Fruit fly (Drosophila melanogaster) whole organism, embryonic: ENCODE data around the gene CG13001.

Source experiments
- Adf1 ChIP-seq: fragments of 200-800 bp; sonication (Bioruptor generic); IDR thresholded peaks from 2 replicates; pipeline ENCODE4 v1.3.6; 2022; ENCODE audit warnings: missing biosample characterization, missing genetic modification characterization
- B-H1 ChIP-seq: fragments of 200-800 bp; sonication (Bioruptor generic); IDR thresholded peaks from 3 replicates; pipeline ENCODE4 v1.3.6; 2022; ENCODE audit warnings: missing biosample characterization, missing genetic modification characterization
- B-H2 ChIP-seq: fragments of 200-800 bp; sonication (Bioruptor generic); optimal IDR thresholded peaks from 2 replicates; lab custom pipeline; 2018; ENCODE audit warnings: missing biosample characterization, mild to moderate bottlenecking, missing genetic modification characterization
- Blimp-1 ChIP-seq: fragments of 200-800 bp; sonication (Bioruptor generic); optimal IDR thresholded peaks from 3 replicates; lab custom pipeline; 2018; ENCODE audit warnings: missing biosample characterization, missing genetic modification characterization, mild to moderate bottlenecking, moderate library complexity, missing genetic modification reagents
- C15 ChIP-seq: fragments of 200-800 bp; sonication (Bioruptor generic); IDR thresholded peaks from 3 replicates; pipeline ENCODE4 v1.3.6; 2022; ENCODE audit warnings: missing biosample characterization, missing genetic modification characterization
- CG11085 ChIP-seq: fragments of 200-800 bp; sonication (Bioruptor generic); IDR thresholded peaks from 2 replicates; pipeline ENCODE4 v1.3.6; 2022; ENCODE audit warnings: missing biosample characterization, missing genetic modification characterization
- CG12155 ChIP-seq: fragments of 200-800 bp; sonication (Bioruptor generic); optimal IDR thresholded peaks from 3 replicates; lab custom pipeline; 2016; ENCODE audit warnings: missing biosample characterization, missing genetic modification characterization
- CG14965 ChIP-seq: fragments of 200-800 bp; sonication (Bioruptor generic); optimal IDR thresholded peaks from 2 replicates; lab custom pipeline; 2016; ENCODE audit warnings: missing biosample characterization, missing genetic modification characterization, borderline replicate concordance
- CG15696 ChIP-seq: fragments of 200-800 bp; sonication (Bioruptor generic); optimal IDR thresholded peaks from 2 replicates; lab custom pipeline; 2019; ENCODE audit warnings: missing biosample characterization, mild to moderate bottlenecking, missing genetic modification characterization, moderate library complexity
- CG16863 ChIP-seq: fragments of 200-800 bp; sonication (Bioruptor generic); optimal IDR thresholded peaks from 3 replicates; lab custom pipeline; 2016; ENCODE audit warnings: missing biosample characterization, missing genetic modification characterization
- CG2129 ChIP-seq: fragments of 200-800 bp; sonication (Bioruptor generic); IDR thresholded peaks from 2 replicates; pipeline ENCODE4 v1.3.6; 2022; ENCODE audit warnings: missing biosample characterization, missing genetic modification characterization; ENCODE audit not compliant: partially characterized antibody
- CG30403 ChIP-seq: fragments of 200-800 bp; sonication (Bioruptor generic); optimal IDR thresholded peaks from 3 replicates; lab custom pipeline; 2016; ENCODE audit warnings: missing biosample characterization, missing genetic modification characterization
- CG33213 ChIP-seq: fragments of 200-800 bp; sonication (Bioruptor generic); optimal IDR thresholded peaks from 3 replicates; lab custom pipeline; 2016; ENCODE audit warnings: missing biosample characterization, missing genetic modification characterization
- CG8290 ChIP-seq, 3 experiments: fragments of 200-800 bp; sonication (Bioruptor generic); optimal IDR thresholded peaks; 2 replicates each; lab custom pipeline; 2016 to 2019; ENCODE audit warnings: missing biosample characterization in 3 of 3, missing genetic modification characterization in 3 of 3, mild to moderate bottlenecking in 2 of 3, moderate library complexity in 1 of 3
- CG8765 ChIP-seq: fragments of 200-800 bp; sonication (Bioruptor generic); IDR thresholded peaks from 2 replicates; pipeline ENCODE4 v1.3.6; 2022; ENCODE audit warnings: missing biosample characterization, missing genetic modification characterization
- Dp ChIP-seq: fragments of 200-800 bp; sonication (Bioruptor generic); optimal IDR thresholded peaks from 2 replicates; lab custom pipeline; 2018; ENCODE audit warnings: missing biosample characterization, mild to moderate bottlenecking, missing genetic modification characterization, moderate library complexity
- HmgD ChIP-seq: fragments of 200-800 bp; sonication (Bioruptor generic); optimal IDR thresholded peaks from 3 replicates; lab custom pipeline; 2016; ENCODE audit warnings: missing biosample characterization, missing genetic modification characterization
- HmgZ ChIP-seq: fragments of 200-800 bp; sonication (Bioruptor generic); optimal IDR thresholded peaks from 2 replicates; lab custom pipeline; 2018; ENCODE audit warnings: missing biosample characterization, mild to moderate bottlenecking, missing genetic modification characterization
- Hmx ChIP-seq: fragments of 200-800 bp; sonication (Bioruptor generic); optimal IDR thresholded peaks from 2 replicates; lab custom pipeline; 2016; ENCODE audit warnings: missing biosample characterization, missing genetic modification characterization
- Lhr ChIP-seq: fragments of 200-800 bp; sonication (Bioruptor generic); optimal IDR thresholded peaks from 3 replicates; lab custom pipeline; 2017; ENCODE audit warnings: mild to moderate bottlenecking, missing biosample characterization, missing genetic modification reagents, missing genetic modification characterization
- MESR4 ChIP-seq: fragments of 200-800 bp; sonication (Bioruptor generic); optimal IDR thresholded peaks from 2 replicates; lab custom pipeline; 2018; ENCODE audit warnings: missing biosample characterization, mild to moderate bottlenecking, missing genetic modification characterization, moderate library complexity
- Myb ChIP-seq: fragments of 200-800 bp; sonication (Bioruptor generic); optimal IDR thresholded peaks from 2 replicates; lab custom pipeline; 2016; ENCODE audit warnings: missing biosample characterization, missing genetic modification characterization
- Rx ChIP-seq: fragments of 200-800 bp; sonication (Bioruptor generic); IDR thresholded peaks from 2 replicates; pipeline ENCODE4 v1.3.6; 2022; ENCODE audit warnings: missing biosample characterization, missing genetic modification characterization
- Xrp1 ChIP-seq: fragments of 200-800 bp; sonication (Bioruptor generic); IDR thresholded peaks from 2 replicates; pipeline ENCODE4 v1.3.6; 2022; ENCODE audit warnings: missing biosample characterization, missing genetic modification characterization
- bcd ChIP-seq: fragments of 200-800 bp; sonication (Bioruptor generic); optimal IDR thresholded peaks from 2 replicates; lab custom pipeline; 2017; ENCODE audit warnings: missing biosample characterization, mild to moderate bottlenecking, missing genetic modification characterization
- dmrt99B ChIP-seq: fragments of 200-800 bp; sonication (Bioruptor generic); optimal IDR thresholded peaks from 2 replicates; lab custom pipeline; 2018; ENCODE audit warnings: missing biosample characterization, mild to moderate bottlenecking, missing genetic modification characterization, moderate library complexity
- gem ChIP-seq: fragments of 200-800 bp; sonication (Bioruptor generic); optimal IDR thresholded peaks from 2 replicates; lab custom pipeline; 2019; ENCODE audit warnings: missing biosample characterization, mild to moderate bottlenecking, missing genetic modification characterization, moderate library complexity
- lola ChIP-seq, 3 experiments: fragments of >200 bp in 2 of 3; fragments of 200-800 bp in 1 of 3; sonication (Bioruptor generic) in 1 of 3; optimal IDR thresholded peaks; 2 replicates each; lab custom pipeline; 2017 to 2019; ENCODE audit warnings: missing biosample characterization in 3 of 3, missing genetic modification characterization in 3 of 3, mild to moderate bottlenecking in 1 of 3, moderate library complexity in 1 of 3
- odd ChIP-seq: fragments of 200-800 bp; sonication (Bioruptor generic); optimal IDR thresholded peaks from 2 replicates; lab custom pipeline; 2017; ENCODE audit warnings: missing biosample characterization, mild to moderate bottlenecking, missing genetic modification characterization
- pan ChIP-seq, 4 experiments: fragments of >200 bp in 3 of 4; fragments of 200-800 bp in 1 of 4; sonication (Bioruptor generic) in 1 of 4; optimal IDR thresholded peaks in 3 of 4; IDR thresholded peaks in 1 of 4; 2 replicates each; pipeline versions ENCODE4 v1.3.6 to Lab custom; 2017 to 2022; ENCODE audit warnings: missing biosample characterization in 2 of 4, missing genetic modification characterization in 2 of 4, mixed read lengths in 1 of 4
- pita ChIP-seq: fragments of 200-800 bp; sonication (Bioruptor generic); optimal IDR thresholded peaks from 2 replicates; lab custom pipeline; 2017; ENCODE audit warnings: missing biosample characterization, mild to moderate bottlenecking, missing genetic modification characterization
- pnt ChIP-seq: fragments of 200-800 bp; sonication (Bioruptor generic); optimal IDR thresholded peaks from 3 replicates; lab custom pipeline; 2016; ENCODE audit warnings: missing biosample characterization, missing genetic modification characterization
- prd ChIP-seq, 3 experiments: fragments of >200 bp in 2 of 3; fragments of 200-800 bp in 1 of 3; sonication (Bioruptor generic) in 1 of 3; optimal IDR thresholded peaks in 2 of 3; IDR thresholded peaks in 1 of 3; 2 replicates in 2 of 3; 3 replicates in 1 of 3; pipeline versions ENCODE4 v1.3.6 to Lab custom; 2017 to 2022; ENCODE audit warnings: missing biosample characterization in 1 of 3, missing genetic modification characterization in 1 of 3
- pzg ChIP-seq: fragments of 200-800 bp; sonication (Bioruptor generic); optimal IDR thresholded peaks from 3 replicates; lab custom pipeline; 2018; ENCODE audit warnings: missing biosample characterization, mild to moderate bottlenecking, missing genetic modification characterization, moderate library complexity
- row ChIP-seq: fragments of 200-800 bp; sonication (Bioruptor generic); IDR thresholded peaks from 3 replicates; pipeline ENCODE4 v1.3.6; 2022; ENCODE audit warnings: missing biosample characterization, missing genetic modification characterization
- sd ChIP-seq: fragments of 200-800 bp; sonication (Bioruptor generic); optimal IDR thresholded peaks from 3 replicates; lab custom pipeline; 2018; ENCODE audit warnings: missing biosample characterization, mild to moderate bottlenecking, missing genetic modification characterization, moderate library complexity
- sna ChIP-seq: fragments of 200-800 bp; sonication (Bioruptor generic); IDR thresholded peaks from 2 replicates; pipeline ENCODE4 v1.3.6; 2022; ENCODE audit warnings: missing biosample characterization, missing genetic modification characterization; ENCODE audit not compliant: partially characterized antibody
- tap ChIP-seq: fragments of 200-800 bp; optimal IDR thresholded peaks from 3 replicates; lab custom pipeline; 2019; ENCODE audit warnings: missing biosample characterization, mild to moderate bottlenecking, missing genetic modification characterization, moderate library complexity
- unc-4 ChIP-seq: fragments of 200-800 bp; sonication (Bioruptor generic); IDR thresholded peaks from 2 replicates; pipeline ENCODE4 v1.3.6; 2022; ENCODE audit warnings: missing biosample characterization, missing genetic modification characterization; ENCODE audit not compliant: partially characterized antibody
- zf30C ChIP-seq: fragments of 200-800 bp; sonication (Bioruptor generic); optimal IDR thresholded peaks from 3 replicates; lab custom pipeline; 2018; ENCODE audit warnings: missing biosample characterization, mild to moderate bottlenecking, missing genetic modification characterization

Gene CG13001

DNA sequence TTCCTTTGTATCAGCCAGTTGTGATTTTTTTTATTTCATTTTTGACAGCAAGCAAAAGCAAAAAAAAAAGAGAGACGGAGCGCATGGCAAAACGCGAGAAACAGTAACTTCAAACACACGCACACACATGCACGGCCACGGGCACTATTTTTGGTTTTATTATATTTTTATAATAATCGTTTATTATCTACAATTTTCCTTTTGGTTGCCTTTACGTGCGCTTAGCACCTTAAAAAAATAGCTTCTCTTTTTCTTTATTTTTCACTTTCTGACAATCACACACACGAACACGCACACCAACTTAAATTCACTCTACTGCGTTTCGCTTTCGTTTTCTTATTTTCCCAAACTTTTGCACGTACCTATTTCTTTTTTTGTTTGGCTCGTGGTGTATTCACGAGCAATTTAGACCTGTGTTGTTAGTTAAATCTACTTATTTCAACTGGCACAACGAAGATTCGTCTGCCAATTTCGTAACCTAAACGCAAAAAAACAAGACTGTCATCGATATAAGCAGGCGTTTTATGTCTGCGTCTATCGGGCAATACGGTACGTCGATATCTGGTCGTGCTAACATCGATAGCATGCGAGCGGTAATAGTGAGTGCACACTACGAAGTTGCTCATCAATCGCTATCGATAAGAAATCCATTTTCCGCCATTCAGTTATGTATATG lies 25.6 kb upstream of the CG13001 start, which contains the start of gene Ubr1 (continued):
- TF ChIP-seq CG16863 (GFP tag; lab: Kevin White, UChicago) (no peak), Rx (GFP tag; lab: Robert Waterston, UW) (no peak), C15 (GFP tag; lab: Robert Waterston, UW) (no peak), dmrt99B (tag; lab: Kevin White, UChicago) (no peak), pan (optimal IDR thresholded peaks at IDR 0.05; lab: Kevin White, UChicago) (no peak), pan (GFP tag; optimal IDR thresholded peaks at IDR 0.05 in 1 of 2, IDR thresholded peaks at IDR 0.05 in 1 of 2) (no peak), Dp (peak; percentile 74), prd (optimal IDR thresholded peaks at IDR 0.05; lab: Kevin White, UChicago) (no peak), prd (GFP tag; IDR thresholded peaks at IDR 0.05; lab: Robert Waterston, UW) (0 out of 3 replicates have a peak, but pooled peaks have one; percentile 6), tap (tag; lab: Kevin White, UChicago) (no peak), CG8765 (GFP tag; lab: Robert Waterston, UW) (no peak), Hmx (no peak), sd (tag; lab: Kevin White, UChicago) (no peak), pzg (peak; percentile 92), CG33213 (GFP tag; lab: Kevin White, UChicago) (peak; percentile 45), zf30C (GFP tag; lab: Kevin White, UChicago) (no peak), CG12155 (GFP tag; lab: Kevin White, UChicago) (no peak), Xrp1 (GFP tag; lab: Robert Waterston, UW) (no peak), unc-4 (GFP tag; lab: Robert Waterston, UW) (peak; percentile 81), CG11085 (GFP tag; lab: Robert Waterston, UW) (0 out of 2 replicates have a peak, but pooled peaks have one; percentile 19), Blimp-1 (peak; percentile 80), CG2129 (GFP tag; lab: Robert Waterston, UW) (peak; percentile 32; the same call in 1 of the 2 replicates), gem (tag; lab: Kevin White, UChicago) (peak; percentile 20), sna (GFP tag; lab: Robert Waterston, UW) (peak; percentile 84), odd (no peak), CG15696 (tag; lab: Kevin White, UChicago) (no peak), CG14965 (GFP tag; lab: Kevin White, UChicago) (no peak), lola (GFP tag; optimal IDR thresholded peaks at IDR 0.05; lab: Kevin White, UChicago) (peak in 1 of 3 experiments; percentile 86), B-H2 (GFP tag; lab: Kevin White, UChicago) (no peak), pita (GFP tag; lab: Kevin White, UChicago) (no peak), CG8290 (GFP tag; optimal IDR thresholded peaks at IDR 0.05; lab: Kevin White, UChicago) (no peak), CG8290 (tag; optimal IDR thresholded peaks at IDR 0.05; lab: Kevin White, UChicago) (peak in 1 of 2 experiments; percentile 74), Lhr (GFP tag; lab: Kevin White, UChicago) (peak; percentile 21), HmgZ (peak; percentile 73), MESR4 (GFP tag; lab: Kevin White, UChicago) (peak; percentile 79), CG30403 (GFP tag; lab: Kevin White, UChicago) (peak; percentile 21), bcd (GFP tag; lab: Kevin White, UChicago) (peak; percentile 9), Myb (GFP tag; lab: Kevin White, UChicago) (peak; percentile 67), HmgD (GFP tag; lab: Kevin White, UChicago) (peak; percentile 85), pnt (GFP tag; lab: Kevin White, UChicago) (no peak), B-H1 (no peak), Adf1 (GFP tag; lab: Robert Waterston, UW) (no peak), row (GFP tag; lab: Robert Waterston, UW) (peak; percentile 62)
